Fruit fly (Drosophila melanogaster): ENCODE data around the gene RpS15Aa.

The RpS15Aa gene

DNA sequence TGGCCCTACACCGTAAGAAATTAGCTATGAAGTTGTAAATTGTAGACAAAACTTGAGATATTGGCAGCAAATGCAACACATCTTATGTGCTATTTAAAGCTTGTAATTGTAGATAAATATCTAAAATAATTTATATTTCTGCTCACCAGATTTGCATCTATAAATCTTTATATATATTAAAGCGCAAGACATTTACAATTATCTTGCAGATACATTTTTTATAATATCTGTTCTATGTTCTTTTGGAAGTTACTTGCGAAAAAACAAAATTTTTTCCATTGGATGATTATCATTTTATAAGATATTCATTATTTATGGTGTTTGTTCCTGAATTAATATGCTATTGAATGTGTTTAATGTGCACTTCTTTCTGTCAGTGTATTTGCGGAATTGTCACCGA is 23.2 kb downstream of the RpS15Aa start (continued):
- peak; percentile 9 for TF ChIP-seq Met (GFP tag; optimal IDR thresholded peaks at IDR 0.05)
- TF ChIP-seq Lpt (GFP tag; optimal IDR thresholded peaks at IDR 0.05): no peak
- no peak for TF ChIP-seq Eip93F (GFP tag; optimal IDR thresholded peaks at IDR 0.05)
- TF ChIP-seq CG3032 (tag; optimal IDR thresholded peaks at IDR 0.05): peak; percentile 54
- peak; percentile 33 for TF ChIP-seq CG6808 (GFP tag; optimal IDR thresholded peaks at IDR 0.05)
- no peak for TF ChIP-seq CG11294 (GFP tag; IDR thresholded peaks at IDR 0.05)
- TF ChIP-seq esn (GFP tag; optimal IDR thresholded peaks at IDR 0.05): peak; percentile 14
- TF ChIP-seq Eip78C (GFP tag): peak; percentile 86
- TF ChIP-seq Gug (GFP tag; IDR thresholded peaks at IDR 0.05): no peak
- TF ChIP-seq CG8632 (GFP tag; optimal IDR thresholded peaks at IDR 0.05): peak; percentile 34
- TF ChIP-seq Sox15 (GFP tag; optimal IDR thresholded peaks at IDR 0.05): no peak
- peak; percentile 11 for TF ChIP-seq Hr39 (GFP tag; optimal IDR thresholded peaks at IDR 0.05)
- peak; percentile 30 for TF ChIP-seq Sox14 (GFP tag; optimal IDR thresholded peaks at IDR 0.05)
- no peak for TF ChIP-seq CG7368 (GFP tag; optimal IDR thresholded peaks at IDR 0.05)
- TF ChIP-seq CG11762 (GFP tag; optimal IDR thresholded peaks at IDR 0.05; ENCODE audit: insufficient read depth): no peak
- peak; percentile 51 for TF ChIP-seq CG10631 (GFP tag; optimal IDR thresholded peaks at IDR 0.05)
- no peak for TF ChIP-seq net (GFP tag; optimal IDR thresholded peaks at IDR 0.05)
- TF ChIP-seq topi (GFP tag; optimal IDR thresholded peaks at IDR 0.05): peak; percentile 26
- TF ChIP-seq achi (GFP tag; optimal IDR thresholded peaks at IDR 0.05): peak; percentile 42
- no peak for TF ChIP-seq pdm3 (GFP tag; optimal IDR thresholded peaks at IDR 0.05)
- no peak for TF ChIP-seq CG11902 (GFP tag; optimal IDR thresholded peaks at IDR 0.05)
- peak; percentile 76 for TF ChIP-seq svp (GFP tag)
- TF ChIP-seq CG6276 (GFP tag; optimal IDR thresholded peaks at IDR 0.05): peak; percentile 33

DNA sequence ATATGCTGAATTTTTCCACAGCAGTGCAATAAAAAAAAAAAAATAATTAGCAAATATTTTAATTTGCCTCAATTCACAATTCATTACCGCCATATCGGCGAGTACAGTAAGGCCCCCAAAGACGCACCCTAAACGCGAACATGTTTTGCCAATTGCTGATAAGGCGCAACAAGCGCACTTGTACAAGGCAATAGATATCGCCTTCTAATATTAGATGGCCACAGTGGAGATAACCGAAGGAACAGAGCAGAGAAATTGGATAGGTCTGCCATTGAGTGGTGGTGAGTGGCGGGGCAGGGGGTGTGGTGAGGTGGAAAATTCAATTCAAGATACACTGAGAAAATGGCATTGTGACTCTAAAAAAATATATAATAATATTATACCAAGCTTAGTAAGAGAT is 24.4 kb downstream of the RpS15Aa start:
- no peak for TF ChIP-seq Lpt (GFP tag; optimal IDR thresholded peaks at IDR 0.05)
- TF ChIP-seq CG11294 (GFP tag; IDR thresholded peaks at IDR 0.05): no peak
- TF ChIP-seq CG9139 (GFP tag; optimal IDR thresholded peaks at IDR 0.05): no peak
- no peak for TF ChIP-seq net (GFP tag; optimal IDR thresholded peaks at IDR 0.05)
- TF ChIP-seq CG6808 (GFP tag; optimal IDR thresholded peaks at IDR 0.05): no peak
- no peak for TF ChIP-seq CG6163 (GFP tag; IDR thresholded peaks at IDR 0.05)
- TF ChIP-seq CG6792 (GFP tag; optimal IDR thresholded peaks at IDR 0.05): no peak
- TF ChIP-seq Sox102F (GFP tag; optimal IDR thresholded peaks at IDR 0.05): no peak
- no peak for TF ChIP-seq CG8319 (GFP tag; optimal IDR thresholded peaks at IDR 0.05)
- no peak for TF ChIP-seq Ets21C (GFP tag; optimal IDR thresholded peaks at IDR 0.05)
- no peak for TF ChIP-seq lz (GFP tag; optimal IDR thresholded peaks at IDR 0.05)
- TF ChIP-seq eg (GFP tag; IDR thresholded peaks at IDR 0.05): no peak
- no peak for TF ChIP-seq CG11902 (GFP tag; optimal IDR thresholded peaks at IDR 0.05)
- TF ChIP-seq topi (GFP tag; optimal IDR thresholded peaks at IDR 0.05): no peak
- no peak for TF ChIP-seq CG11762 (GFP tag; optimal IDR thresholded peaks at IDR 0.05; ENCODE audit: insufficient read depth)
- TF ChIP-seq Gug (GFP tag; IDR thresholded peaks at IDR 0.05): no peak
- TF ChIP-seq Sox15 (GFP tag; optimal IDR thresholded peaks at IDR 0.05): no peak
- TF ChIP-seq cyc (GFP tag; optimal IDR thresholded peaks at IDR 0.05): no peak

DNA sequence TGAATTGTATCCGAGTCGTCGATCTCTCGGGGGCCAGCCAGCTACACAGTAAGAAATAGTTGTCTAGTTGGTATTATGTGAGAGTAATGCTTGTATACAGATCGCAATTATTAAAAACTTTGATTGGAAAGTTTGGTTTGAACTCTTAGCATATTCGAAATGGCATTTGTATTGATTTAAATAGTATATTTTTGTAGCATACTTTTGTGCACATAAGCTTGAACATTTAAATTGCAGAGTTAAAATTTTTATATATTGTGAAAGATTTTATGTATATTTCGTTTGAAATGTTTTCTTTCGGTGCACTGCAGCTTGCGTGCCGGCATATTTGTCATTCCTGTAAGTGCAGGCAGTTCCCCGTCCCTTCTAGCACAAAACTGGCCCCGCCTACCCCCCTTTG is 25.3 kb downstream of the RpS15Aa start:
- TF ChIP-seq acj6 (GFP tag; optimal IDR thresholded peaks at IDR 0.05) (peak; percentile 54), CG6854 (GFP tag; optimal IDR thresholded peaks at IDR 0.05) (peak; percentile 36), Eip75B (GFP tag; optimal IDR thresholded peaks at IDR 0.05) (peak; percentile 59), CG6163 (GFP tag; IDR thresholded peaks at IDR 0.05) (peak; percentile 71), esn (GFP tag; optimal IDR thresholded peaks at IDR 0.05) (peak; percentile 76), Eip78C (GFP tag) (peak; percentile 85), CG8632 (GFP tag; optimal IDR thresholded peaks at IDR 0.05) (peak; percentile 33), Hr38 (GFP tag; optimal IDR thresholded peaks at IDR 0.05) (no peak), spab (GFP tag; optimal IDR thresholded peaks at IDR 0.05) (peak; percentile 50), Smox (GFP tag; optimal IDR thresholded peaks at IDR 0.05) (peak; percentile 66), eg (GFP tag; IDR thresholded peaks at IDR 0.05) (peak; percentile 54), OdsH (GFP tag; optimal IDR thresholded peaks at IDR 0.05) (peak; percentile 55), achi (GFP tag; optimal IDR thresholded peaks at IDR 0.05) (peak; percentile 51), dac (GFP tag; optimal IDR thresholded peaks at IDR 0.05) (no peak), pdm3 (GFP tag; optimal IDR thresholded peaks at IDR 0.05) (peak; percentile 61), Ets96B (tag; optimal IDR thresholded peaks at IDR 0.05) (peak; percentile 55), CG6792 (GFP tag; optimal IDR thresholded peaks at IDR 0.05) (peak; percentile 55), Eip93F (GFP tag; optimal IDR thresholded peaks at IDR 0.05) (no peak), Hr39 (GFP tag; optimal IDR thresholded peaks at IDR 0.05) (peak; percentile 74), Gug (GFP tag; IDR thresholded peaks at IDR 0.05) (no peak; the same call in 1 of the 2 replicates), CG11902 (GFP tag; optimal IDR thresholded peaks at IDR 0.05) (peak; percentile 17), lz (GFP tag; optimal IDR thresholded peaks at IDR 0.05) (peak; percentile 68), cyc (GFP tag; optimal IDR thresholded peaks at IDR 0.05) (peak; percentile 65), CG34406 (GFP tag; optimal IDR thresholded peaks at IDR 0.05) (peak; percentile 49), CG3919 (GFP tag; optimal IDR thresholded peaks at IDR 0.05) (peak; percentile 61), net (GFP tag; optimal IDR thresholded peaks at IDR 0.05) (peak; percentile 35), svp (GFP tag) (peak; percentile 85), CG1621 (tag; optimal IDR thresholded peaks at IDR 0.05) (peak; percentile 52), CG8319 (GFP tag; optimal IDR thresholded peaks at IDR 0.05) (peak; percentile 20), Hr4 (GFP tag; optimal IDR thresholded peaks at IDR 0.05) (peak; percentile 41), vri (GFP tag; optimal IDR thresholded peaks at IDR 0.05) (peak; percentile 28), Lpt (GFP tag; optimal IDR thresholded peaks at IDR 0.05) (peak; percentile 52)
